Worm (Caenorhabditis elegans) whole organism, mixed stage, embryonic: ENCODE measurements around the gene F53F4.15.
A peak's percentile ranks its signal among the peaks of the same experiment; 100 is the strongest.

Experiments
- bed-3 ChIP-seq: fragments of 200-800 bp; sonication (Bioruptor generic); optimal IDR thresholded peaks from 3 replicates; lab custom pipeline; 2018; ENCODE audit warnings: mild to moderate bottlenecking, missing genetic modification characterization, moderate library complexity, missing compliant biosample characterization
- ceh-43 ChIP-seq: fragments of 200-800 bp; sonication (Bioruptor generic); optimal IDR thresholded peaks from 2 replicates; lab custom pipeline; 2018; ENCODE audit warnings: mild to moderate bottlenecking, missing genetic modification characterization, moderate library complexity, missing compliant biosample characterization
- ceh-83 ChIP-seq: fragments of 200-800 bp; sonication (Bioruptor generic); optimal IDR thresholded peaks from 2 replicates; lab custom pipeline; 2018; ENCODE audit warnings: mild to moderate bottlenecking, missing genetic modification characterization, missing compliant biosample characterization
- cnd-1 ChIP-seq: fragments of 200-800 bp; sonication (Bioruptor generic); optimal IDR thresholded peaks from 2 replicates; lab custom pipeline; 2018; ENCODE audit warnings: mild to moderate bottlenecking, missing genetic modification characterization, missing compliant biosample characterization
- elt-3 ChIP-seq: fragments of 150-350 bp; optimal IDR thresholded peaks from 2 replicates; lab custom pipeline; 2014; ENCODE audit warnings: missing biosample characterization, missing genetic modification characterization
- flh-1 ChIP-seq: fragments of 200-800 bp; sonication (Bioruptor generic); optimal IDR thresholded peaks from 2 replicates; lab custom pipeline; 2018; ENCODE audit warnings: mild to moderate bottlenecking, missing genetic modification characterization, moderate library complexity, missing compliant biosample characterization
- ham-2 ChIP-seq: fragments of 200-800 bp; sonication (Bioruptor generic); optimal IDR thresholded peaks from 2 replicates; lab custom pipeline; 2018; ENCODE audit warnings: mild to moderate bottlenecking, missing genetic modification characterization, missing compliant biosample characterization
- lin-13 ChIP-seq: fragments of 150-350 bp; optimal IDR thresholded peaks from 2 replicates; lab custom pipeline; 2014; ENCODE audit warnings: missing biosample characterization, missing genetic modification characterization
- lin-32 ChIP-seq: fragments of 200-800 bp; sonication (Bioruptor generic); optimal IDR thresholded peaks from 2 replicates; lab custom pipeline; 2018; ENCODE audit warnings: mild to moderate bottlenecking, missing genetic modification characterization, missing compliant biosample characterization
- lsy-2 ChIP-seq: fragments of 150-350 bp; optimal IDR thresholded peaks from 2 replicates; lab custom pipeline; 2014; ENCODE audit warnings: missing biosample characterization, missing genetic modification characterization
- mab-5 ChIP-seq: fragments of 150-350 bp; optimal IDR thresholded peaks from 2 replicates; lab custom pipeline; 2014; ENCODE audit warnings: missing biosample characterization, missing genetic modification characterization
- mls-2 ChIP-seq: sonication (generic microtip); optimal IDR thresholded peaks from 2 replicates; lab custom pipeline; 2016; ENCODE audit warnings: mild to moderate bottlenecking, missing genetic modification characterization, moderate library complexity, missing compliant biosample characterization
- nhr-12 ChIP-seq: fragments of 150-350 bp; optimal IDR thresholded peaks from 2 replicates; lab custom pipeline; 2014; ENCODE audit warnings: missing biosample characterization, missing genetic modification characterization
- nhr-2 ChIP-seq: fragments of 150-350 bp; optimal IDR thresholded peaks from 2 replicates; lab custom pipeline; 2014; ENCODE audit warnings: missing biosample characterization, missing genetic modification characterization
- nhr-237 ChIP-seq: fragments of 150-350 bp; optimal IDR thresholded peaks from 2 replicates; lab custom pipeline; 2014; ENCODE audit warnings: missing biosample characterization, missing genetic modification characterization
- nhr-28 ChIP-seq: fragments of 150-350 bp; optimal IDR thresholded peaks from 2 replicates; lab custom pipeline; 2014; ENCODE audit warnings: missing biosample characterization, missing genetic modification characterization
- nhr-76 ChIP-seq: sonication (generic microtip); optimal IDR thresholded peaks from 2 replicates; lab custom pipeline; 2017; ENCODE audit warnings: missing biosample characterization, missing genetic modification characterization
- pha-4 ChIP-seq: fragments of 150-350 bp; optimal IDR thresholded peaks from 2 replicates; lab custom pipeline; 2018; ENCODE audit warnings: missing biosample characterization, missing genetic modification reagents, missing genetic modification characterization
- snpc-4 ChIP-seq: fragments of 150-350 bp; optimal IDR thresholded peaks from 2 replicates; lab custom pipeline; 2014; ENCODE audit warnings: missing biosample characterization, missing genetic modification characterization
- sptf-1 ChIP-seq: sonication (generic microtip); optimal IDR thresholded peaks from 2 replicates; lab custom pipeline; 2017; ENCODE audit warnings: mild to moderate bottlenecking, missing genetic modification characterization, moderate library complexity, missing compliant biosample characterization
- tbx-8 ChIP-seq: fragments of 200-800 bp; sonication (Bioruptor generic); optimal IDR thresholded peaks from 2 replicates; lab custom pipeline; 2018; ENCODE audit warnings: mild to moderate bottlenecking, missing genetic modification characterization, moderate library complexity, missing compliant biosample characterization
- unc-120 ChIP-seq: sonication (generic microtip); optimal IDR thresholded peaks from 2 replicates; lab custom pipeline; 2017; ENCODE audit warnings: missing genetic modification characterization, missing compliant biosample characterization; ENCODE audit not compliant: poor library complexity, severe bottlenecking
- unc-39 ChIP-seq: fragments of 150-350 bp; optimal IDR thresholded peaks from 2 replicates; lab custom pipeline; 2014; ENCODE audit warnings: missing biosample characterization, missing genetic modification characterization
- unc-62 ChIP-seq: fragments of 150-350 bp; optimal IDR thresholded peaks from 2 replicates; lab custom pipeline; 2014; ENCODE audit warnings: missing biosample characterization, missing genetic modification reagents, missing genetic modification characterization
- zip-8 ChIP-seq: fragments of 150-350 bp; optimal IDR thresholded peaks from 2 replicates; lab custom pipeline; 2014; ENCODE audit warnings: missing biosample characterization, missing genetic modification characterization

Gene F53F4.15

ce11 chrV:13593083-13593482, 27.7 kb upstream of the F53F4.15 start, which contains the start of gene F53F4.4:
Gene F53F4.4, plus strand, starts transcription at chrV:13593383.
- TF ChIP-seq nhr-2 (tag; lab: Kevin White, UChicago) (no peak), cnd-1 (tag; lab: Kevin White, UChicago) (no peak), ceh-43 (GFP tag; lab: Kevin White, UChicago) (no peak), mab-5 (tag; lab: Kevin White, UChicago) (no peak), nhr-12 (tag; lab: Kevin White, UChicago) (no peak), pha-4 (tag; lab: Kevin White, UChicago) (no peak), bed-3 (no peak)

- TF ChIP-seq elt-3 (no peak), zip-8 (tag; lab: Kevin White, UChicago) (peak; percentile 91)
These were observed 22.4 kb upstream of the F53F4.15 start for ce11 chrV:13598370-13598769.

- TF ChIP-seq lsy-2: no peak
- TF ChIP-seq sptf-1 (tag; lab: Kevin White, UChicago): no peak
- TF ChIP-seq pha-4 (tag; lab: Kevin White, UChicago): no peak
- TF ChIP-seq ham-2: no peak
- no peak for TF ChIP-seq unc-39
- no peak for TF ChIP-seq cnd-1 (tag; lab: Kevin White, UChicago)
- no peak for TF ChIP-seq tbx-8 (GFP tag; lab: Kevin White, UChicago)
- no peak for TF ChIP-seq nhr-237
- TF ChIP-seq mls-2 (tag; lab: Kevin White, UChicago): no peak
- TF ChIP-seq nhr-2 (tag; lab: Kevin White, UChicago): no peak
- TF ChIP-seq flh-1 (GFP tag; lab: Kevin White, UChicago): no peak
- TF ChIP-seq nhr-76 (tag; lab: Kevin White, UChicago): no peak
- TF ChIP-seq unc-62 (GFP tag; lab: Kevin White, UChicago): no peak
- TF ChIP-seq nhr-28: no peak
- TF ChIP-seq unc-120 (tag; lab: Kevin White, UChicago): no peak
- TF ChIP-seq lin-32 (GFP tag; lab: Kevin White, UChicago): no peak
- TF ChIP-seq nhr-12 (tag; lab: Kevin White, UChicago): no peak
These were observed 19.9 kb upstream of the F53F4.15 start, which contains the start of gene rdy-2 for ce11 chrV:13600882-13601281. Gene rdy-2, minus strand, starts transcription at chrV:13600982.

ce11 chrV:13606651-13607242, 14.0 kb upstream of the F53F4.15 start, which contains the start of gene fmo-4:
Gene fmo-4, minus strand, starts transcription at chrV:13606701.
- no peak for TF ChIP-seq nhr-2 (tag; lab: Kevin White, UChicago)

ce11 chrV:13608486-13608885, 12.3 kb upstream of the F53F4.15 start:
- TF ChIP-seq mab-5 (tag; lab: Kevin White, UChicago) (no peak), pha-4 (tag; lab: Kevin White, UChicago) (no peak), unc-62 (GFP tag; lab: Kevin White, UChicago) (no peak), ceh-83 (GFP tag; lab: Kevin White, UChicago) (no peak), cnd-1 (tag; lab: Kevin White, UChicago) (no peak), zip-8 (tag; lab: Kevin White, UChicago) (no peak), lin-13 (tag; lab: Kevin White, UChicago) (no peak), snpc-4 (no peak), nhr-12 (tag; lab: Kevin White, UChicago) (no peak), nhr-76 (tag; lab: Kevin White, UChicago) (no peak)
- TF ChIP-seq, all 35 proteins: peak for 0

- TF ChIP-seq zip-8 (tag; lab: Kevin White, UChicago): no peak
- peak; percentile 93 for TF ChIP-seq ham-2
These were observed 11.0 kb upstream of the F53F4.15 start for ce11 chrV:13609806-13610205.

- TF ChIP-seq ceh-83 (GFP tag; lab: Kevin White, UChicago): no peak
- no peak for TF ChIP-seq mab-5 (tag; lab: Kevin White, UChicago)
- TF ChIP-seq lin-13 (tag; lab: Kevin White, UChicago): no peak
- no peak for TF ChIP-seq unc-62 (GFP tag; lab: Kevin White, UChicago)
- TF ChIP-seq unc-39: no peak
- no peak for TF ChIP-seq pha-4 (tag; lab: Kevin White, UChicago)
- TF ChIP-seq, all 35 proteins: peak for 0
These were observed 9.0 kb upstream of the F53F4.15 start, which contains the start of gene spig-9 for ce11 chrV:13611782-13612181. Gene spig-9, minus strand, starts transcription at chrV:13611882.
